Fruit fly (Drosophila melanogaster): ENCODE results near the gene kmg.

Gene kmg

dm6 chr2L:13156349-13156748, 4.0 kb upstream of the kmg start (continued):
- TF ChIP-seq Ets96B (tag; optimal IDR thresholded peaks at IDR 0.05) (peak; percentile 27), Eip93F (GFP tag; optimal IDR thresholded peaks at IDR 0.05) (no peak), vri (GFP tag; optimal IDR thresholded peaks at IDR 0.05) (no peak), esn (GFP tag; optimal IDR thresholded peaks at IDR 0.05) (no peak), salr (GFP tag; optimal IDR thresholded peaks at IDR 0.05) (no peak), Eip75B (GFP tag; optimal IDR thresholded peaks at IDR 0.05) (no peak), CG6808 (GFP tag; optimal IDR thresholded peaks at IDR 0.05) (no peak), CG6163 (GFP tag; IDR thresholded peaks at IDR 0.05) (0 out of 3 replicates have a peak, but pooled peaks have one; percentile 32), Hr38 (GFP tag; optimal IDR thresholded peaks at IDR 0.05) (no peak), fd85E (GFP tag; optimal IDR thresholded peaks at IDR 0.05) (no peak), lz (GFP tag; optimal IDR thresholded peaks at IDR 0.05) (no peak), CG31627 (GFP tag; optimal IDR thresholded peaks at IDR 0.05) (no peak), eg (GFP tag; IDR thresholded peaks at IDR 0.05) (no peak), spab (GFP tag; optimal IDR thresholded peaks at IDR 0.05) (no peak), CG1621 (tag; optimal IDR thresholded peaks at IDR 0.05) (no peak), CG34406 (GFP tag; optimal IDR thresholded peaks at IDR 0.05) (no peak), CG3919 (GFP tag; optimal IDR thresholded peaks at IDR 0.05) (no peak), CG6276 (GFP tag; optimal IDR thresholded peaks at IDR 0.05) (no peak), CG3032 (tag; optimal IDR thresholded peaks at IDR 0.05) (no peak)

dm6 chr2L:13157903-13158302, 2.4 kb upstream of the kmg start:
- TF ChIP-seq CG31627 (GFP tag; optimal IDR thresholded peaks at IDR 0.05) (no peak), CG6854 (GFP tag; optimal IDR thresholded peaks at IDR 0.05) (peak; percentile 39), CG8119 (GFP tag; IDR thresholded peaks at IDR 0.05) (0 out of 3 replicates have a peak, but pooled peaks have one; percentile 22), esn (GFP tag; optimal IDR thresholded peaks at IDR 0.05) (peak; percentile 9), Hr38 (GFP tag; optimal IDR thresholded peaks at IDR 0.05) (no peak), ss (GFP tag; optimal IDR thresholded peaks at IDR 0.05) (peak in 1 of 2 experiments; percentile 13), eg (GFP tag; IDR thresholded peaks at IDR 0.05) (peak; percentile 18; the same call in 1 of the 3 replicates), CG6792 (GFP tag; optimal IDR thresholded peaks at IDR 0.05) (peak; percentile 5), Gug (GFP tag; IDR thresholded peaks at IDR 0.05) (no peak), Eip78C (GFP tag) (peak; percentile 87), Met (GFP tag; optimal IDR thresholded peaks at IDR 0.05) (peak; percentile 28), salr (GFP tag; optimal IDR thresholded peaks at IDR 0.05) (no peak), CG8632 (GFP tag; optimal IDR thresholded peaks at IDR 0.05) (peak; percentile 22), CG3919 (GFP tag; optimal IDR thresholded peaks at IDR 0.05) (peak; percentile 36), lz (GFP tag; optimal IDR thresholded peaks at IDR 0.05) (peak; percentile 2), CG9139 (GFP tag; optimal IDR thresholded peaks at IDR 0.05) (no peak), CG34406 (GFP tag; optimal IDR thresholded peaks at IDR 0.05) (peak; percentile 16), CG10669 (GFP tag; optimal IDR thresholded peaks at IDR 0.05) (no peak), Eip75B (GFP tag; optimal IDR thresholded peaks at IDR 0.05) (no peak), CG11762 (GFP tag; optimal IDR thresholded peaks at IDR 0.05; ENCODE audit: insufficient read depth) (no peak), vri (GFP tag; optimal IDR thresholded peaks at IDR 0.05) (no peak), Ets96B (tag; optimal IDR thresholded peaks at IDR 0.05) (no peak), topi (GFP tag; optimal IDR thresholded peaks at IDR 0.05) (peak; percentile 34), net (GFP tag; optimal IDR thresholded peaks at IDR 0.05) (peak; percentile 6), CG6808 (GFP tag; optimal IDR thresholded peaks at IDR 0.05) (peak; percentile 15)

dm6 chr2L:13158510-13158909, 1.8 kb upstream of the kmg start, which contains the start of gene Pk34A:
Gene Pk34A, plus strand, starts transcription at chr2L:13158810.
- no peak for TF ChIP-seq CG6808 (GFP tag; optimal IDR thresholded peaks at IDR 0.05)
- TF ChIP-seq fkh (GFP tag; optimal IDR thresholded peaks at IDR 0.05), result no peak
- no peak for TF ChIP-seq CG8319 (GFP tag; optimal IDR thresholded peaks at IDR 0.05)
- TF ChIP-seq esn (GFP tag; optimal IDR thresholded peaks at IDR 0.05), result no peak
- no peak for TF ChIP-seq Lpt (GFP tag; optimal IDR thresholded peaks at IDR 0.05)
- TF ChIP-seq Gug (GFP tag; IDR thresholded peaks at IDR 0.05), result no peak
- TF ChIP-seq CG34406 (GFP tag; optimal IDR thresholded peaks at IDR 0.05), result no peak
- no peak for TF ChIP-seq CG31627 (GFP tag; optimal IDR thresholded peaks at IDR 0.05)
- no peak for TF ChIP-seq Eip78C (GFP tag)
- TF ChIP-seq Ets96B (tag; optimal IDR thresholded peaks at IDR 0.05), result no peak
- no peak for TF ChIP-seq CG1621 (tag; optimal IDR thresholded peaks at IDR 0.05)
- TF ChIP-seq CG15336 (GFP tag; IDR thresholded peaks at IDR 0.05), result no peak
- TF ChIP-seq Eip75B (GFP tag; optimal IDR thresholded peaks at IDR 0.05), result no peak
- no peak for TF ChIP-seq pdm3 (GFP tag; optimal IDR thresholded peaks at IDR 0.05)
- TF ChIP-seq Ets21C (GFP tag; optimal IDR thresholded peaks at IDR 0.05), result no peak
- no peak for TF ChIP-seq CG8632 (GFP tag; optimal IDR thresholded peaks at IDR 0.05)

Data from whole organism, prepupa.